Worm (Caenorhabditis elegans) whole organism, L1 larva: ENCODE data around the gene slc-36.5.

Experiments
- C04F5.9 ChIP-seq: sonication (generic microtip); optimal IDR thresholded peaks from 2 replicates; lab custom pipeline; 2016; ENCODE audit warnings: missing genetic modification characterization, missing compliant biosample characterization
- C16A3.4 ChIP-seq: fragments of 150-350 bp; optimal IDR thresholded peaks from 2 replicates; lab custom pipeline; 2014; ENCODE audit warnings: missing biosample characterization, missing genetic modification characterization
- C34B4.2 ChIP-seq: sonication (generic microtip); optimal IDR thresholded peaks from 2 replicates; lab custom pipeline; 2017; ENCODE audit warnings: mild to moderate bottlenecking, missing genetic modification characterization, missing compliant biosample characterization
- Y116A8C.19 ChIP-seq: sonication (generic microtip); optimal IDR thresholded peaks from 2 replicates; lab custom pipeline; 2016; ENCODE audit warnings: missing compliant biosample characterization, missing genetic modification characterization, borderline replicate concordance
- aly-2 ChIP-seq: fragments of 150-350 bp; optimal IDR thresholded peaks from 2 replicates; lab custom pipeline; 2014; ENCODE audit warnings: missing biosample characterization, missing genetic modification characterization
- ama-1 ChIP-seq: fragments of 150-350 bp; optimal IDR thresholded peaks from 2 replicates; lab custom pipeline; 2014
- blmp-1 ChIP-seq: fragments of 150-350 bp; optimal IDR thresholded peaks from 2 replicates; lab custom pipeline; 2014; ENCODE audit warnings: missing biosample characterization, missing genetic modification characterization
- ceh-8 ChIP-seq: fragments of 200-800 bp; sonication (Bioruptor generic); optimal IDR thresholded peaks from 2 replicates; lab custom pipeline; 2018; ENCODE audit warnings: mild to moderate bottlenecking, missing genetic modification characterization, moderate library complexity, missing compliant biosample characterization
- ces-1 ChIP-seq: fragments of 150-350 bp; optimal IDR thresholded peaks from 2 replicates; lab custom pipeline; 2014; ENCODE audit warnings: missing biosample characterization, missing genetic modification reagents, missing genetic modification characterization
- dpl-1 ChIP-seq, 3 experiments: fragments of 150-350 bp in 2 of 3; sonication (generic microtip) in 1 of 3; optimal IDR thresholded peaks; 2 replicates each; lab custom pipeline; 2014 to 2017; ENCODE audit warnings: missing biosample characterization in 3 of 3, missing genetic modification characterization in 3 of 3, missing genetic modification reagents in 3 of 3
- dsc-1 ChIP-seq: sonication (generic microtip); optimal IDR thresholded peaks from 2 replicates; lab custom pipeline; 2016; ENCODE audit warnings: mild to moderate bottlenecking, missing genetic modification characterization, missing compliant biosample characterization
- efl-1 ChIP-seq, 4 experiments: fragments of 150-350 bp; optimal IDR thresholded peaks in 3 of 4; peaks in 1 of 4; 1 replicate in 1 of 4; 2 replicates in 3 of 4; lab custom pipeline; 2014; ENCODE audit warnings: missing biosample characterization in 2 of 4, missing genetic modification characterization in 2 of 4, missing genetic modification reagents in 2 of 4
- egl-27 ChIP-seq, 2 experiments: fragments of 150-350 bp in 1 of 2; sonication (generic microtip); optimal IDR thresholded peaks; 3 replicates each; lab custom pipeline; 2017 to 2018; ENCODE audit warnings: missing biosample characterization in 2 of 2, missing genetic modification characterization in 2 of 2, missing genetic modification reagents in 2 of 2
- elt-2 ChIP-seq: sonication (generic microtip); optimal IDR thresholded peaks from 2 replicates; lab custom pipeline; 2016; ENCODE audit warnings: missing genetic modification characterization, mild to moderate bottlenecking, inconsistent platforms, missing compliant biosample characterization, missing genetic modification reagents
- elt-3 ChIP-seq, 6 experiments: fragments of 150-350 bp in 1 of 6; sonication (generic microtip); optimal IDR thresholded peaks; 2 replicates each; lab custom pipeline; 2017 to 2018; ENCODE audit warnings: missing biosample characterization in 6 of 6, missing genetic modification characterization in 6 of 6, inconsistent platforms in 1 of 6
- ets-5 ChIP-seq: fragments of 200-800 bp; sonication (Bioruptor generic); IDR thresholded peaks from 2 replicates; pipeline ENCODE4 v1.3.6; 2022; ENCODE audit warnings: missing genetic modification characterization, missing compliant biosample characterization
- fkh-10 ChIP-seq: sonication (generic microtip); optimal IDR thresholded peaks from 2 replicates; lab custom pipeline; 2017; ENCODE audit warnings: missing biosample characterization, missing genetic modification reagents, missing genetic modification characterization
- fos-1 ChIP-seq: fragments of 150-350 bp; optimal IDR thresholded peaks from 2 replicates; lab custom pipeline; 2014; ENCODE audit warnings: missing biosample characterization, missing genetic modification characterization
- grh-1 ChIP-seq: fragments of 200-800 bp; sonication (Bioruptor generic); IDR thresholded peaks from 2 replicates; pipeline ENCODE4 v1.3.6; 2022; ENCODE audit warnings: missing genetic modification reagents, missing genetic modification characterization, missing compliant biosample characterization
- irx-1 ChIP-seq: sonication (generic microtip); optimal IDR thresholded peaks from 2 replicates; lab custom pipeline; 2016; ENCODE audit warnings: missing genetic modification characterization, missing compliant biosample characterization
- isw-1 ChIP-seq: fragments of 200-800 bp; sonication (Bioruptor generic); IDR thresholded peaks from 2 replicates; pipeline ENCODE4 v1.3.6; 2022; ENCODE audit warnings: missing genetic modification characterization, missing compliant biosample characterization
- jun-1 ChIP-seq: fragments of 150-350 bp; optimal IDR thresholded peaks from 2 replicates; lab custom pipeline; 2014; ENCODE audit warnings: missing biosample characterization, missing genetic modification reagents, missing genetic modification characterization
- lin-14 ChIP-seq: fragments of 200-800 bp; sonication (Bioruptor generic); optimal IDR thresholded peaks from 2 replicates; lab custom pipeline; 2018; ENCODE audit warnings: mild to moderate bottlenecking, missing genetic modification characterization, moderate library complexity, missing compliant biosample characterization
- lin-15B ChIP-seq: fragments of 150-350 bp; sonication (generic microtip); optimal IDR thresholded peaks from 3 replicates; lab custom pipeline; 2014; ENCODE audit warnings: missing biosample characterization, missing genetic modification characterization
- lin-35 ChIP-seq, 2 experiments: fragments of 150-350 bp; optimal IDR thresholded peaks; 2 replicates each; lab custom pipeline; 2014; ENCODE audit warnings: missing biosample characterization in 2 of 2, missing genetic modification characterization in 2 of 2, missing genetic modification reagents in 2 of 2
- lin-39 ChIP-seq: fragments of 150-350 bp; optimal IDR thresholded peaks from 2 replicates; lab custom pipeline; 2014; ENCODE audit warnings: missing biosample characterization, missing genetic modification reagents, missing genetic modification characterization
- lir-3 ChIP-seq: sonication (generic microtip); optimal IDR thresholded peaks from 2 replicates; lab custom pipeline; 2016; ENCODE audit warnings: mild to moderate bottlenecking, missing genetic modification characterization, moderate library complexity, missing compliant biosample characterization; ENCODE audit not compliant: poor library complexity
- mab-9 ChIP-seq: fragments of 200-800 bp; sonication (Bioruptor generic); IDR thresholded peaks from 2 replicates; pipeline ENCODE4 v1.3.6; 2022; ENCODE audit warnings: missing genetic modification reagents, missing genetic modification characterization, missing compliant biosample characterization
- mdl-1 ChIP-seq, 2 experiments: fragments of 150-350 bp; optimal IDR thresholded peaks; 2 replicates each; lab custom pipeline; 2014 to 2017; ENCODE audit warnings: missing biosample characterization in 2 of 2, missing genetic modification characterization in 2 of 2, inconsistent platforms in 1 of 2
- mep-1 ChIP-seq: fragments of 150-350 bp; optimal IDR thresholded peaks from 2 replicates; lab custom pipeline; 2014; ENCODE audit warnings: missing biosample characterization, missing genetic modification characterization
- nhr-11 ChIP-seq: fragments of 150-350 bp; optimal IDR thresholded peaks from 2 replicates; lab custom pipeline; 2014; ENCODE audit warnings: missing biosample characterization, missing genetic modification characterization
- nhr-12 ChIP-seq: sonication (generic microtip); optimal IDR thresholded peaks from 2 replicates; lab custom pipeline; 2017; ENCODE audit warnings: missing biosample characterization, missing genetic modification characterization
- nhr-28 ChIP-seq: fragments of 150-350 bp; optimal IDR thresholded peaks from 2 replicates; lab custom pipeline; 2014; ENCODE audit warnings: missing biosample characterization, missing genetic modification characterization
- nhr-47 ChIP-seq: sonication (generic microtip); optimal IDR thresholded peaks from 2 replicates; lab custom pipeline; 2016; ENCODE audit warnings: mild to moderate bottlenecking, missing genetic modification characterization, moderate library complexity, missing compliant biosample characterization
- nhr-71 ChIP-seq: sonication (generic microtip); optimal IDR thresholded peaks from 2 replicates; lab custom pipeline; 2016; ENCODE audit warnings: mild to moderate bottlenecking, missing genetic modification characterization, moderate library complexity, missing compliant biosample characterization
- nhr-77 ChIP-seq: fragments of 150-350 bp; optimal IDR thresholded peaks from 2 replicates; lab custom pipeline; 2014; ENCODE audit warnings: missing biosample characterization, missing genetic modification characterization
- nhr-84 ChIP-seq: sonication (generic microtip); optimal IDR thresholded peaks from 2 replicates; lab custom pipeline; 2017; ENCODE audit warnings: missing biosample characterization, missing genetic modification characterization
- pag-3 ChIP-seq: sonication (generic microtip); optimal IDR thresholded peaks from 2 replicates; lab custom pipeline; 2017; ENCODE audit warnings: missing genetic modification characterization, mild to moderate bottlenecking, missing compliant biosample characterization, antibody characterized with exemption, borderline replicate concordance; ENCODE audit not compliant: insufficient read depth
- sptf-1 ChIP-seq: fragments of 150-350 bp; optimal IDR thresholded peaks from 2 replicates; lab custom pipeline; 2014; ENCODE audit warnings: missing biosample characterization, missing genetic modification characterization
- sup-37 ChIP-seq: fragments of 200-800 bp; sonication (Bioruptor generic); optimal IDR thresholded peaks from 2 replicates; lab custom pipeline; 2018; ENCODE audit warnings: mild to moderate bottlenecking, missing genetic modification characterization, missing compliant biosample characterization
- swsn-7 ChIP-seq: sonication (generic microtip); optimal IDR thresholded peaks from 2 replicates; lab custom pipeline; 2016; ENCODE audit warnings: missing genetic modification characterization, missing compliant biosample characterization
- tlp-1 ChIP-seq: fragments of 150-350 bp; optimal IDR thresholded peaks from 2 replicates; lab custom pipeline; 2014; ENCODE audit warnings: missing biosample characterization, missing genetic modification characterization
- unc-30 ChIP-seq: sonication (generic microtip); optimal IDR thresholded peaks from 2 replicates; lab custom pipeline; 2017; ENCODE audit warnings: missing biosample characterization, missing genetic modification characterization
- unc-86 ChIP-seq: sonication (generic microtip); optimal IDR thresholded peaks from 2 replicates; lab custom pipeline; 2016; ENCODE audit warnings: missing genetic modification characterization, missing compliant biosample characterization
- unc-98 ChIP-seq: fragments of 200-800 bp; sonication (Bioruptor generic); IDR thresholded peaks from 2 replicates; pipeline ENCODE4 v1.3.6; 2022; ENCODE audit warnings: missing genetic modification characterization, missing compliant biosample characterization
- xbp-1 ChIP-seq: sonication (generic microtip); optimal IDR thresholded peaks from 2 replicates; lab custom pipeline; 2016; ENCODE audit warnings: missing genetic modification characterization, missing compliant biosample characterization
- zag-1 ChIP-seq: fragments of 150-350 bp; optimal IDR thresholded peaks from 2 replicates; lab custom pipeline; 2014; ENCODE audit warnings: missing biosample characterization, missing genetic modification characterization
- zip-4 ChIP-seq: fragments of 200-800 bp; sonication (Bioruptor generic); optimal IDR thresholded peaks from 2 replicates; lab custom pipeline; 2018; ENCODE audit warnings: mild to moderate bottlenecking, missing genetic modification characterization, moderate library complexity, missing compliant biosample characterization
- ztf-4 ChIP-seq: fragments of 150-350 bp; optimal IDR thresholded peaks from 2 replicates; lab custom pipeline; 2014; ENCODE audit warnings: missing biosample characterization, missing genetic modification characterization

slc-36.5 gene

DNA sequence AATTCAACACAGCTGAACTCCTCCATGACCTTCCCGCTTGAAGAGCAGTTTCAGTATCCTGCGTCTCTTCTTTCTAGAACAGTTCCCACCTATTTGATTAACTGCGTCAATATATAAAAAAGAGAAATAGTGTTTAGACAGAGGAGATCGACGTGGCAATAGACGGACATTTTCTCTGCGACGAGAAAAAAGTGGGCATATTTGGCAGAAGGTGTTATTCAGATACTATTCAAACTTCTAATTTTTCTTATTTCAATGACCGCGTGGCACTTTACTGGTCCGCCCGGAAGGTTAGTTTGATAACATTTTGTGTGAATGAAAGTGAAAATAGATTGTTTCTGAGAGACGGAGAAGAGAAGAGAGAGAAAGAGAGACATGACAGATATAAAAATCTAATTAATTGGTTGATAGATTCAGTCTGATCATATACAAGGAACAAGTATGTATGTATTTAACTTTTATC is 28.9 kb downstream of the slc-36.5 start, which contains the start of gene tbc-6 (continued):
- TF ChIP-seq ets-5 (no peak), C34B4.2 (no peak), nhr-11 (tag; lab: Kevin White, UChicago) (no peak), nhr-28 (tag; lab: Kevin White, UChicago) (no peak), C16A3.4 (tag; lab: Kevin White, UChicago) (peak; percentile 25), lin-14 (peak; percentile 89), jun-1 (no peak), zip-4 (no peak), unc-98 (GFP tag; lab: Robert Waterston, UW) (no peak), nhr-47 (tag; lab: Kevin White, UChicago) (peak; percentile 51), ztf-4 (tag; lab: Kevin White, UChicago) (peak; percentile 8), swsn-7 (tag; lab: Kevin White, UChicago) (no peak), unc-30 (tag; lab: Kevin White, UChicago) (no peak), isw-1 (GFP tag; lab: Robert Waterston, UW) (no peak), Y116A8C.19 (tag; lab: Kevin White, UChicago) (no peak), ceh-8 (GFP tag; lab: Kevin White, UChicago) (no peak), elt-3 (tag; optimal IDR thresholded peaks at IDR 0.05; lab: Kevin White, UChicago) (peak in 3 of 6 experiments; percentile 87 to 95 (median 89)), nhr-77 (tag; lab: Kevin White, UChicago) (peak; percentile 17), sptf-1 (tag; lab: Kevin White, UChicago) (no peak), unc-86 (tag; lab: Kevin White, UChicago) (no peak), ces-1 (GFP tag; lab: Kevin White, UChicago) (no peak), fkh-10 (GFP tag; lab: Kevin White, UChicago) (no peak), mep-1 (tag; lab: Kevin White, UChicago) (peak; percentile 83), aly-2 (tag; lab: Kevin White, UChicago) (peak; percentile 58), fos-1 (tag; lab: Kevin White, UChicago) (peak; percentile 27), lin-39 (tag; lab: Kevin White, UChicago) (peak; percentile 45), zag-1 (no peak), mab-9 (no peak), pag-3 (no peak), nhr-84 (tag; lab: Kevin White, UChicago) (no peak), lin-35 (GFP tag; optimal IDR thresholded peaks at IDR 0.05; lab: Kevin White, UChicago) (peak in 1 of 2 experiments; percentile 22), C04F5.9 (tag; lab: Kevin White, UChicago) (no peak)

DNA sequence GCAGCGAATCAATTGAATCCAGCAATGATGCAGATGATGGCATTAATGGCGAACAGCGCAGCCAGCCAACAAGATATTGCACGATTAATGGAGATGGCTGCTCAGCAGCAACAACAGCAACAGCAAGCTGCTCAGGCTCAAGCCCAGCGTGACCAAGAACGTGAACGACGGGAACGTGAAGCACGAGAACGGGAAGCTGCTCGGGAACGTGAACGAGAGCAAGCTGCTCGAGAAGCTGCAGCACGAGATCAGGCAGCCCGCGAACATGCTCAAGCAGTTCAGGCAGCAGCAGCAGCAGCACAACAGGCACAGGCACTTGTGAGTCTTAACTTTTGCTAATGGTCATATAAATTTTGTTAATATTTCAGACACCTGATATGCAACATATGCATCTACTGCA is 30.1 kb downstream of the slc-36.5 start:
- TF ChIP-seq ama-1 = no peak
- TF ChIP-seq ceh-8 (GFP tag; lab: Kevin White, UChicago) = no peak

- TF ChIP-seq nhr-47 (tag; lab: Kevin White, UChicago) (no peak), Y116A8C.19 (tag; lab: Kevin White, UChicago) (no peak), ama-1 (no peak), ceh-8 (GFP tag; lab: Kevin White, UChicago) (no peak), sptf-1 (tag; lab: Kevin White, UChicago) (no peak), grh-1 (GFP tag; lab: Robert Waterston, UW) (no peak), egl-27 (tag; optimal IDR thresholded peaks at IDR 0.05; lab: Kevin White, UChicago) (no peak), xbp-1 (tag; lab: Kevin White, UChicago) (no peak), nhr-71 (tag; lab: Kevin White, UChicago) (peak; percentile 32), tlp-1 (tag; lab: Kevin White, UChicago) (no peak), dsc-1 (no peak), mdl-1 (tag; optimal IDR thresholded peaks at IDR 0.05; lab: Kevin White, UChicago) (no peak), dpl-1 (GFP tag; optimal IDR thresholded peaks at IDR 0.05; lab: Kevin White, UChicago) (no peak), aly-2 (tag; lab: Kevin White, UChicago) (no peak), jun-1 (no peak), zag-1 (no peak), nhr-12 (no peak), lin-15B (tag; lab: Kevin White, UChicago) (no peak), elt-2 (tag; lab: Kevin White, UChicago) (peak; percentile 49), sup-37 (GFP tag; lab: Kevin White, UChicago) (no peak), lin-14 (no peak), efl-1 (optimal IDR thresholded peaks at IDR 0.05; lab: Kevin White, UChicago) (no peak), efl-1 (GFP tag; optimal IDR thresholded peaks at IDR 0.05 in 1 of 2; lab: Kevin White, UChicago) (peak in 1 of 2 experiments; percentile 87), lir-3 (tag; lab: Kevin White, UChicago) (no peak), irx-1 (no peak), unc-98 (GFP tag; lab: Robert Waterston, UW) (no peak), blmp-1 (tag; lab: Kevin White, UChicago) (peak; percentile 69)
Observed at ce11 chrII:6845006-6845459, 31.8 kb downstream of the slc-36.5 start.
